Worm (Caenorhabditis elegans) whole organism, L3 larva: Measurements from ENCODE around the gene sri-61.
"Not testable (repeated sequence)": the region's sequence is repeated elsewhere in the genome, so short reads cannot be mapped to it uniquely, and the experiment has no call there.

Experiments
- ZK546.5 ChIP-seq: sonication (generic microtip); optimal IDR thresholded peaks from 2 replicates; lab custom pipeline; 2017; ENCODE audit warnings: missing biosample characterization, missing genetic modification characterization
- ama-1 ChIP-seq: fragments of 150-350 bp; optimal IDR thresholded peaks from 2 replicates; lab custom pipeline; 2018
- ceh-16 ChIP-seq: sonication (generic microtip); optimal IDR thresholded peaks from 2 replicates; lab custom pipeline; 2017; ENCODE audit warnings: missing biosample characterization, missing genetic modification characterization
- ceh-28 ChIP-seq: fragments of 150-350 bp; optimal IDR thresholded peaks from 2 replicates; lab custom pipeline; 2014; ENCODE audit warnings: missing biosample characterization, missing genetic modification reagents, missing genetic modification characterization
- ceh-82 ChIP-seq: fragments of 150-350 bp; optimal IDR thresholded peaks from 2 replicates; lab custom pipeline; 2014; ENCODE audit warnings: missing biosample characterization, missing genetic modification characterization
- ceh-9 ChIP-seq: sonication (generic microtip); optimal IDR thresholded peaks from 2 replicates; lab custom pipeline; 2018; ENCODE audit warnings: missing biosample characterization, missing genetic modification characterization
- egl-27 ChIP-seq: sonication (generic microtip); optimal IDR thresholded peaks from 4 replicates; lab custom pipeline; 2017; ENCODE audit warnings: missing biosample characterization, missing genetic modification reagents, missing genetic modification characterization
- egl-5 ChIP-seq: fragments of 150-350 bp; optimal IDR thresholded peaks from 2 replicates; lab custom pipeline; 2017; ENCODE audit warnings: missing biosample characterization, missing genetic modification reagents, missing genetic modification characterization, inconsistent platforms
- elt-1 ChIP-seq: fragments of 150-350 bp; optimal IDR thresholded peaks from 2 replicates; lab custom pipeline; 2014; ENCODE audit warnings: missing biosample characterization, missing genetic modification characterization
- elt-3 ChIP-seq, 3 experiments: fragments of 150-350 bp in 1 of 3; sonication (generic microtip) in 2 of 3; optimal IDR thresholded peaks; 2 replicates in 2 of 3; 4 replicates in 1 of 3; lab custom pipeline; 2014 to 2017; ENCODE audit warnings: missing biosample characterization in 3 of 3, missing genetic modification characterization in 3 of 3
- eor-1 ChIP-seq, 2 experiments: fragments of 150-350 bp; optimal IDR thresholded peaks; 2 replicates each; lab custom pipeline; 2014 to 2018; ENCODE audit warnings: missing biosample characterization in 2 of 2, missing genetic modification characterization in 2 of 2
- fkh-10 ChIP-seq: sonication (generic microtip); optimal IDR thresholded peaks from 2 replicates; lab custom pipeline; 2017; ENCODE audit warnings: missing biosample characterization, missing genetic modification reagents, missing genetic modification characterization
- fkh-2 ChIP-seq: fragments of 150-350 bp; optimal IDR thresholded peaks from 2 replicates; lab custom pipeline; 2014; ENCODE audit warnings: missing biosample characterization, missing genetic modification reagents, missing genetic modification characterization
- fos-1 ChIP-seq: fragments of 150-350 bp; optimal IDR thresholded peaks from 2 replicates; lab custom pipeline; 2014; ENCODE audit warnings: missing biosample characterization, missing genetic modification characterization
- hmg-11 ChIP-seq: sonication (generic microtip); optimal IDR thresholded peaks from 2 replicates; lab custom pipeline; 2016; ENCODE audit warnings: missing genetic modification characterization, missing compliant biosample characterization
- jun-1 ChIP-seq: fragments of 150-350 bp; optimal IDR thresholded peaks from 2 replicates; lab custom pipeline; 2014; ENCODE audit warnings: missing biosample characterization, missing genetic modification reagents, missing genetic modification characterization
- lin-15B ChIP-seq: fragments of 150-350 bp; optimal IDR thresholded peaks from 2 replicates; lab custom pipeline; 2014; ENCODE audit warnings: missing biosample characterization, missing genetic modification characterization
- lin-39 ChIP-seq: fragments of 150-350 bp; optimal IDR thresholded peaks from 2 replicates; lab custom pipeline; 2018; ENCODE audit warnings: missing biosample characterization, missing genetic modification reagents, missing genetic modification characterization
- lsy-12 ChIP-seq: sonication (generic microtip); optimal IDR thresholded peaks from 2 replicates; lab custom pipeline; 2016; ENCODE audit warnings: mild to moderate bottlenecking, missing genetic modification characterization, missing compliant biosample characterization
- mml-1 ChIP-seq: fragments of 150-350 bp; sonication (generic microtip); optimal IDR thresholded peaks from 3 replicates; lab custom pipeline; 2014; ENCODE audit warnings: missing biosample characterization, missing genetic modification characterization
- nhr-11 ChIP-seq: fragments of 150-350 bp; optimal IDR thresholded peaks from 2 replicates; lab custom pipeline; 2014; ENCODE audit warnings: missing biosample characterization, missing genetic modification characterization
- nhr-237 ChIP-seq: fragments of 150-350 bp; optimal IDR thresholded peaks from 2 replicates; lab custom pipeline; 2014; ENCODE audit warnings: missing biosample characterization, missing genetic modification characterization
- nhr-76 ChIP-seq: fragments of 150-350 bp; sonication (generic microtip); optimal IDR thresholded peaks from 5 replicates; lab custom pipeline; 2014; ENCODE audit warnings: missing biosample characterization, missing genetic modification characterization
- nhr-77 ChIP-seq: fragments of 150-350 bp; optimal IDR thresholded peaks from 2 replicates; lab custom pipeline; 2014; ENCODE audit warnings: missing biosample characterization, missing genetic modification characterization
- pqm-1 ChIP-seq: fragments of 150-350 bp; optimal IDR thresholded peaks from 2 replicates; lab custom pipeline; 2017; ENCODE audit warnings: missing biosample characterization, missing genetic modification characterization, inconsistent platforms
- sea-2 ChIP-seq: fragments of 150-350 bp; sonication (generic microtip); optimal IDR thresholded peaks from 4 replicates; lab custom pipeline; 2014; ENCODE audit warnings: missing biosample characterization, missing genetic modification reagents, missing genetic modification characterization
- skn-1 ChIP-seq: fragments of 150-350 bp; optimal IDR thresholded peaks from 2 replicates; lab custom pipeline; 2014; ENCODE audit warnings: missing biosample characterization, missing genetic modification characterization
- snpc-4 ChIP-seq: fragments of 150-350 bp; optimal IDR thresholded peaks from 2 replicates; lab custom pipeline; 2014; ENCODE audit warnings: missing biosample characterization, missing genetic modification characterization
- unc-39 ChIP-seq: sonication (generic microtip); optimal IDR thresholded peaks from 4 replicates; lab custom pipeline; 2017; ENCODE audit warnings: missing biosample characterization, missing genetic modification characterization
- unc-62 ChIP-seq: fragments of 150-350 bp; sonication (generic microtip); optimal IDR thresholded peaks from 4 replicates; lab custom pipeline; 2014; ENCODE audit warnings: missing biosample characterization, missing genetic modification reagents, missing genetic modification characterization
- zag-1 ChIP-seq: fragments of 150-350 bp; optimal IDR thresholded peaks from 2 replicates; lab custom pipeline; 2014; ENCODE audit warnings: missing biosample characterization, missing genetic modification characterization
- ztf-4 ChIP-seq: fragments of 150-350 bp; optimal IDR thresholded peaks from 2 replicates; lab custom pipeline; 2014; ENCODE audit warnings: missing biosample characterization, missing genetic modification characterization

The sri-61 gene

DNA sequence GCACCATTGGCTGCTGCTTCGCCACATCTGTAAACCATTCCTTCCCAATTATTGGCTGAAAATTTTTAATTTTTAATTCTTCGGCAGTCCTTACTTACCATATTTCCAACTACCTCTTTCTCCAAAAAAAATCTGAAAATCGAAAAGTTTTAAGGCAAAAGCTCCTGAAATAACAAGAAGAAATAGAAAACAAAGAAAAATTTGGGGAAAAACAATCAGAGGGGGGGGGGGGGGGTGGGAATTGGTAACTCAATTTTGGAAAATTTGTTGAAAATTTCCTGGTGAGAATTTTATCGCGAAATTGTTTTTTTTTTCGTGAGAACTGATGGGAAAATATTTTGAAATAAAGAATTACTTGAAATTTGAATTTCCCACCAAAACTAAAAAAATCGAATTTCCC is 7.7 kb downstream of the sri-61 start, which contains the start of gene set-11:
set-11 (minus strand) TSS at position 101 of the 400 bp plus-strand sequence.
- TF ChIP-seq zag-1, result no peak
- no peak for TF ChIP-seq nhr-77 (tag; lab: Kevin White, UChicago)
- no peak for TF ChIP-seq unc-62
- no peak for TF ChIP-seq mml-1
- no peak for TF ChIP-seq unc-39
- no peak for TF ChIP-seq fkh-10
- TF ChIP-seq, all 47 proteins: peak for 0

- TF ChIP-seq egl-27 (tag; lab: Kevin White, UChicago) (no peak), skn-1 (tag; lab: Kevin White, UChicago) (no peak), hmg-11 (tag; lab: Kevin White, UChicago) (no peak), nhr-11 (tag; lab: Kevin White, UChicago) (no peak), eor-1 (tag; optimal IDR thresholded peaks at IDR 0.05; lab: Kevin White, UChicago) (no peak), unc-62 (no peak), pqm-1 (tag; lab: Kevin White, UChicago) (no peak), elt-1 (tag; lab: Kevin White, UChicago) (no peak), nhr-77 (tag; lab: Kevin White, UChicago) (no peak), nhr-237 (tag; lab: Kevin White, UChicago) (no peak), fkh-2 (tag; lab: Kevin White, UChicago) (no peak), ceh-82 (tag; lab: Kevin White, UChicago) (no peak), ceh-28 (tag; lab: Kevin White, UChicago) (no peak), unc-39 (no peak), lsy-12 (tag; lab: Kevin White, UChicago) (no peak), snpc-4 (tag; lab: Kevin White, UChicago) (no peak)
Observed at ce11 chrII:2690080-2690479, 10.0 kb downstream of the sri-61 start, which contains the start of gene nspf-3. nspf-3 (minus strand) TSS chrII:2690180.

- TF ChIP-seq sea-2; unc-39; eor-1 (tag; optimal IDR thresholded peaks at IDR 0.05; lab: Kevin White, UChicago): not testable (repeated sequence)
Observed at ce11 chrII:2688616-2689015, 11.5 kb downstream of the sri-61 start, which contains the start of gene nspf-2. nspf-2 (plus strand) TSS chrII:2688916.

DNA sequence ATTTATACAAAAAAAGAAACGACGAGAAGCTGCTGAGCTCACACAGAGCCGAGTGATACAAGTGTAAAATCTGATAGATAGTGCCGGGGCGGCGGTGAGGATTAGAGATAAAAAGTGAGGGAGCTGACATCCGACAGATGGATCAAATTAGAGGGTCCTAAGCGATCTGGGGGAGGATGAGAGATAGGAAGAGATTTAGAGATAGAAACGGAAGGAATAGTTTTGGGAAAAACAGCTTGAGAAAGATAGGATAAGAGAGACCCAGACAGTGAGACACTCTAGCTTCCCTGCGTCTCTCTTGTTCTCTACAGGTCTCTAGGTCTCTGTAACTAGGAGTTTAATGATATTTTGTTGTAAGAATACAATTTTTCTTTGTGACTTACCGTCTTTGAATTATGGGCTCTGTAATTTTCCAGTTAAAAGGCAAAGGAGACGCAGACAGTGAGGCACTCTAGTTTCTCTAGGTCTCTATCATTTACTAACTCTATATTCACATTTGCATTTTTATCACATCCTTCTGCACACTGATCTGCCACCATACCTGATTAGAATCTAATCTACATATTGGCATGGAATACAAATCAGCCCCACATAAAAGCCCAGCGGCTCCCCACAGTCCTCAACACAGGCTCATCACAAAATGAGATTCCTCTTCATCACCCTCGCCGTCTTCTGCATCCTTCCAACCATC is 13.0 kb downstream of the sri-61 start, which contains the start of the genes sup-9 and nspf-1:
sup-9 (minus strand) TSS at position 43 of the 691 bp plus-strand sequence.
nspf-1 (plus strand) TSS at position 641 of the 691 bp plus-strand sequence.
- TF ChIP-seq hmg-11 (tag; lab: Kevin White, UChicago), result no peak
- no peak for TF ChIP-seq elt-3 (tag; optimal IDR thresholded peaks at IDR 0.05; lab: Kevin White, UChicago)
- TF ChIP-seq ama-1 (lab: Kevin White, UChicago), result no peak
- no peak for TF ChIP-seq egl-5 (tag; lab: Kevin White, UChicago)
- no peak for TF ChIP-seq nhr-237 (tag; lab: Kevin White, UChicago)
- no peak for TF ChIP-seq jun-1 (tag; lab: Kevin White, UChicago)
- no peak for TF ChIP-seq lin-39 (tag; lab: Kevin White, UChicago)
- TF ChIP-seq skn-1 (tag; lab: Kevin White, UChicago), result no peak
- TF ChIP-seq lin-15B (tag; lab: Kevin White, UChicago), result no peak
- no peak for TF ChIP-seq ztf-4
- no peak for TF ChIP-seq nhr-76 (tag; lab: Kevin White, UChicago)

DNA sequence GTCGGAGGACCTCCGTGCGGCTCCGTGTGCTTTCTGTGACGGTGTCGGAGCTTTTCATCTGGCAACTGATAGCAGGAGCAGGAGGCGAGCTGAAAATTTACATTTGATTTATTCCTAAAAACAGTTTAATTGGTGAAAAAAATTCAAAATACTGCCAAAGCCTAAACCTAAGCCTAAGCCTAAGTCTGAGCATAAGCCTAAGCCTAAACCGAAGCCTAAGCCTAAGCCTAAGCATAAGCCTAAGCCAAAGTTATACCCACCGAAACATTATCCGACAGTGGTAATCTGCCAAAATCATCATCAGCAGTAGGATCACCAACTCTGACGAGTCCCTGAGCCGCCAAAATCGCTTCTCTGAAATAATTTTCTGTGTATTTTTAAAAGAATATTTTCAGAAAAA is 15.3 kb downstream of the sri-61 start:
- TF ChIP-seq ZK546.5 (tag; lab: Kevin White, UChicago) (no peak), ama-1 (lab: Kevin White, UChicago) (no peak), fos-1 (no peak), zag-1 (no peak), pqm-1 (tag; lab: Kevin White, UChicago) (no peak), ceh-16 (tag; lab: Kevin White, UChicago) (no peak), egl-27 (tag; lab: Kevin White, UChicago) (no peak), eor-1 (tag; optimal IDR thresholded peaks at IDR 0.05; lab: Kevin White, UChicago) (no peak), fkh-10 (no peak), elt-3 (tag; optimal IDR thresholded peaks at IDR 0.05; lab: Kevin White, UChicago) (no peak), snpc-4 (tag; lab: Kevin White, UChicago) (no peak), ceh-9 (tag; lab: Kevin White, UChicago) (no peak)
